Fruit fly (Drosophila melanogaster) Kc167 (cell line): ENCODE measurements around the gene gb.

Experiments
- Sin3A ChIP-seq: fragments of >200 bp; optimal IDR thresholded peaks from 2 replicates; lab custom pipeline; 2018; ENCODE audit warnings: missing external identifiers
- h ChIP-seq: fragments of >200 bp; optimal IDR thresholded peaks from 3 replicates; lab custom pipeline; 2018; ENCODE audit warnings: missing external identifiers
- ttk ChIP-seq: sonication (Bioruptor generic); optimal IDR thresholded peaks from 2 replicates; lab custom pipeline; 2017; ENCODE audit warnings: missing external identifiers

DNA sequence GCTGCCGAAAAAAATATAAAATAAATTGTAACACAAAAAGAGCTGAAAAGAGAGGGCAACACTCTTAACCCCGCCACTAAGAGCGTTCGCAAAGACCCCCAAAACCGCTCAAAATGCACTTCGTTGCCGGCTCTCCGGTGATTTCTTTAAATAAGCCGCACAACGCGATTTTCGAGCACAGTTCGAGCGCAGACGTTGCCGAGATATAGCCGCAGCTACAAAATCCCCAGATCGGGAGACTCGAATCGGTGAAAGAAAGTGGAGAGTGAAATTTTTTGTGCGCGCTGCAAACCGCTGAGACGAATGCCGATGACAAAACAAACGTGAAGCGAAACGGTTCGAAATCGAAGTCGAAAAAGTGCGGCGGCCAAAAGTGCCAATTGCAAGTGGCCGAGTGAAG is 36.4 kb downstream of the gb start, which contains the start of gene CG14257:
- TF ChIP-seq h (lab: Kevin White, UChicago) (no peak), Sin3A (no peak), ttk (lab: Kevin White, UChicago) (no peak)
